Worm (Caenorhabditis elegans) whole organism, young adult: Measurements from ENCODE around the gene Y5F2A.4.

Source experiments
- B0019.2 ChIP-seq: fragments of 200-800 bp; sonication (Bioruptor generic); conservative IDR thresholded peaks from 2 replicates; pipeline ENCODE4 v1.3.6; 2022; ENCODE audit warnings: missing genetic modification reagents, missing genetic modification characterization, missing compliant biosample characterization
- B0261.1 ChIP-seq: sonication (generic microtip); optimal IDR thresholded peaks from 2 replicates; lab custom pipeline; 2016; ENCODE audit warnings: mild to moderate bottlenecking, missing genetic modification characterization, moderate library complexity, missing compliant biosample characterization
- C17E4.6 ChIP-seq: fragments of 200-800 bp; sonication (Bioruptor generic); IDR thresholded peaks from 2 replicates; pipeline ENCODE4 v1.3.6; 2022; ENCODE audit warnings: missing genetic modification reagents, missing genetic modification characterization, missing compliant biosample characterization
- D2030.7 ChIP-seq: fragments of 200-800 bp; sonication (Bioruptor generic); IDR thresholded peaks from 2 replicates; pipeline ENCODE4 v1.3.6; 2022; ENCODE audit warnings: missing genetic modification reagents, missing genetic modification characterization, missing compliant biosample characterization
- F10E7.11 ChIP-seq: sonication (generic microtip); optimal IDR thresholded peaks from 2 replicates; lab custom pipeline; 2017; ENCODE audit warnings: mild to moderate bottlenecking, missing genetic modification characterization, moderate library complexity, missing compliant biosample characterization
- F22D6.2 ChIP-seq: sonication (generic microtip); optimal IDR thresholded peaks from 2 replicates; lab custom pipeline; 2016; ENCODE audit warnings: mild to moderate bottlenecking, missing genetic modification characterization, missing compliant biosample characterization
- F33H1.4 ChIP-seq: fragments of 200-800 bp; sonication (Bioruptor generic); IDR thresholded peaks from 2 replicates; pipeline ENCODE4 v1.3.6; 2022; ENCODE audit warnings: missing genetic modification reagents, missing genetic modification characterization, missing compliant biosample characterization
- F49E8.2 ChIP-seq: sonication (generic microtip); optimal IDR thresholded peaks from 3 replicates; lab custom pipeline; 2017; ENCODE audit warnings: missing genetic modification characterization, mild to moderate bottlenecking, missing compliant biosample characterization, antibody characterized with exemption, moderate library complexity; ENCODE audit not compliant: insufficient read depth
- T26A5.8 ChIP-seq: sonication (generic microtip); optimal IDR thresholded peaks from 2 replicates; lab custom pipeline; 2016; ENCODE audit warnings: missing genetic modification characterization, missing compliant biosample characterization
- Y53F4B.3 ChIP-seq: fragments of 200-800 bp; sonication (Bioruptor generic); IDR thresholded peaks from 2 replicates; pipeline ENCODE4 v1.3.6; 2022; ENCODE audit warnings: missing genetic modification reagents, missing genetic modification characterization, missing compliant biosample characterization
- Y67H2A.10 ChIP-seq: fragments of 200-800 bp; sonication (Bioruptor generic); conservative IDR thresholded peaks from 2 replicates; pipeline ENCODE4 v1.3.6; 2022; ENCODE audit warnings: missing genetic modification reagents, missing genetic modification characterization, missing compliant biosample characterization
- attf-3 ChIP-seq: fragments of 200-800 bp; sonication (Bioruptor generic); conservative IDR thresholded peaks from 2 replicates; pipeline ENCODE4 v1.3.6; 2022; ENCODE audit warnings: missing genetic modification reagents, missing genetic modification characterization, missing compliant biosample characterization
- ceh-27 ChIP-seq: fragments of 200-800 bp; sonication (Bioruptor generic); optimal IDR thresholded peaks from 2 replicates; lab custom pipeline; 2018; ENCODE audit warnings: mild to moderate bottlenecking, missing genetic modification characterization, moderate library complexity, missing compliant biosample characterization
- ceh-58 ChIP-seq: fragments of 200-800 bp; sonication (Bioruptor generic); IDR thresholded peaks from 2 replicates; pipeline ENCODE4 v1.3.6; 2022; ENCODE audit warnings: missing genetic modification characterization, missing compliant biosample characterization
- ceh-91 ChIP-seq: fragments of 200-800 bp; sonication (Bioruptor generic); IDR thresholded peaks from 2 replicates; pipeline ENCODE4 v1.3.6; 2022; ENCODE audit warnings: missing genetic modification reagents, missing genetic modification characterization, missing compliant biosample characterization
- die-1 ChIP-seq: sonication (generic microtip); optimal IDR thresholded peaks from 2 replicates; lab custom pipeline; 2016; ENCODE audit warnings: missing genotype, mild to moderate bottlenecking, missing genetic modification characterization, missing compliant biosample characterization
- dpl-1 ChIP-seq: fragments of 150-350 bp; optimal IDR thresholded peaks from 2 replicates; lab custom pipeline; 2014; ENCODE audit warnings: missing biosample characterization, missing genetic modification reagents, missing genetic modification characterization
- efl-1 ChIP-seq: fragments of 150-350 bp; optimal IDR thresholded peaks from 2 replicates; lab custom pipeline; 2014; ENCODE audit warnings: missing biosample characterization, missing genetic modification reagents, missing genetic modification characterization
- egl-18 ChIP-seq: fragments of 200-800 bp; sonication (Bioruptor generic); IDR thresholded peaks from 2 replicates; pipeline ENCODE4 v1.3.6; 2022; ENCODE audit warnings: missing genetic modification reagents, missing genetic modification characterization, missing compliant biosample characterization
- ekl-4 ChIP-seq: fragments of 200-800 bp; sonication (Bioruptor generic); IDR thresholded peaks from 2 replicates; pipeline ENCODE4 v1.3.6; 2022; ENCODE audit warnings: missing genetic modification reagents, missing genetic modification characterization, missing compliant biosample characterization
- ets-4 ChIP-seq: fragments of 200-800 bp; sonication (Bioruptor generic); optimal IDR thresholded peaks from 2 replicates; lab custom pipeline; 2018; ENCODE audit warnings: mild to moderate bottlenecking, missing genetic modification characterization, missing compliant biosample characterization
- hlh-26 ChIP-seq: fragments of 200-800 bp; sonication (Bioruptor generic); conservative IDR thresholded peaks from 2 replicates; pipeline ENCODE4 v1.3.6; 2022; ENCODE audit warnings: missing genetic modification reagents, missing genetic modification characterization, missing compliant biosample characterization
- hmg-20 ChIP-seq: fragments of 200-800 bp; sonication (Bioruptor generic); IDR thresholded peaks from 2 replicates; pipeline ENCODE4 v1.3.6; 2022; ENCODE audit warnings: missing genetic modification reagents, missing genetic modification characterization, missing compliant biosample characterization
- hrde-1 ChIP-seq: sonication (generic microtip); optimal IDR thresholded peaks from 2 replicates; lab custom pipeline; 2016; ENCODE audit warnings: missing genetic modification characterization, mild to moderate bottlenecking, missing compliant biosample characterization, moderate library complexity, missing genotype, missing genetic modification reagents, borderline replicate concordance
- hsf-1 ChIP-seq: fragments of 200-800 bp; sonication (Bioruptor generic); IDR thresholded peaks from 2 replicates; pipeline ENCODE4 v1.3.6; 2022; ENCODE audit warnings: missing genetic modification reagents, missing genetic modification characterization, missing compliant biosample characterization
- lag-1 ChIP-seq: fragments of 200-800 bp; sonication (Bioruptor generic); IDR thresholded peaks from 2 replicates; pipeline ENCODE4 v1.3.6; 2022; ENCODE audit warnings: missing genetic modification reagents, missing genetic modification characterization, missing compliant biosample characterization
- let-526 ChIP-seq: fragments of 200-800 bp; sonication (Bioruptor generic); IDR thresholded peaks from 2 replicates; pipeline ENCODE4 v1.3.6; 2022; ENCODE audit warnings: missing genetic modification reagents, missing genetic modification characterization, missing compliant biosample characterization
- let-607 ChIP-seq, 2 experiments: fragments of 200-800 bp in 1 of 2; sonication (Bioruptor generic) in 1 of 2; sonication (generic microtip) in 1 of 2; optimal IDR thresholded peaks; 2 replicates each; lab custom pipeline; 2016 to 2018; ENCODE audit warnings: mild to moderate bottlenecking in 2 of 2, missing compliant biosample characterization in 2 of 2, missing genetic modification characterization in 2 of 2, moderate library complexity in 2 of 2, missing genotype in 1 of 2
- lin-54 ChIP-seq: fragments of 200-800 bp; sonication (Bioruptor generic); optimal IDR thresholded peaks from 2 replicates; lab custom pipeline; 2018; ENCODE audit warnings: mild to moderate bottlenecking, missing genetic modification characterization, missing compliant biosample characterization
- lsl-1 ChIP-seq: fragments of 200-800 bp; sonication (Bioruptor generic); optimal IDR thresholded peaks from 2 replicates; lab custom pipeline; 2018; ENCODE audit warnings: mild to moderate bottlenecking, missing genetic modification characterization, moderate library complexity, missing compliant biosample characterization
- madf-10 ChIP-seq: sonication (generic microtip); optimal IDR thresholded peaks from 2 replicates; lab custom pipeline; 2016; ENCODE audit warnings: mild to moderate bottlenecking, missing genetic modification characterization, missing compliant biosample characterization
- madf-3 ChIP-seq: fragments of 200-800 bp; sonication (Bioruptor generic); IDR thresholded peaks from 2 replicates; pipeline ENCODE4 v1.3.6; 2022; ENCODE audit warnings: missing genetic modification reagents, missing genetic modification characterization, missing compliant biosample characterization
- madf-6 ChIP-seq: fragments of 200-800 bp; sonication (Bioruptor generic); IDR thresholded peaks from 2 replicates; pipeline ENCODE4 v1.3.6; 2022; ENCODE audit warnings: missing genetic modification reagents, missing genetic modification characterization, missing compliant biosample characterization
- madf-8 ChIP-seq: fragments of 200-800 bp; sonication (Bioruptor generic); conservative IDR thresholded peaks from 2 replicates; pipeline ENCODE4 v1.3.6; 2022; ENCODE audit warnings: missing genetic modification reagents, missing genetic modification characterization, missing compliant biosample characterization
- mxl-1 ChIP-seq: sonication (generic microtip); optimal IDR thresholded peaks from 2 replicates; lab custom pipeline; 2016; ENCODE audit warnings: missing genetic modification characterization, missing compliant biosample characterization
- nhr-90 ChIP-seq: sonication (generic microtip); optimal IDR thresholded peaks from 2 replicates; lab custom pipeline; 2016; ENCODE audit warnings: missing genotype, mild to moderate bottlenecking, missing genetic modification characterization, missing compliant biosample characterization
- pbrm-1 ChIP-seq: fragments of 200-800 bp; sonication (Bioruptor generic); IDR thresholded peaks from 2 replicates; pipeline ENCODE4 v1.3.6; 2022; ENCODE audit warnings: missing genetic modification reagents, missing genetic modification characterization, missing compliant biosample characterization
- repo-1 ChIP-seq: sonication (generic microtip); optimal IDR thresholded peaks from 2 replicates; lab custom pipeline; 2017; ENCODE audit warnings: mild to moderate bottlenecking, missing genetic modification characterization, missing compliant biosample characterization
- snpc-1.1 ChIP-seq: sonication (generic microtip); optimal IDR thresholded peaks from 2 replicates; lab custom pipeline; 2017; ENCODE audit warnings: missing genetic modification characterization, mild to moderate bottlenecking, missing compliant biosample characterization, antibody characterized with exemption, moderate library complexity, missing genotype, missing genetic modification reagents; ENCODE audit not compliant: insufficient read depth
- snpc-4 ChIP-seq, 5 experiments: fragments of 150-350 bp in 1 of 5; sonication (generic microtip) in 4 of 5; optimal IDR thresholded peaks; 2 replicates each; lab custom pipeline; 2014 to 2018; ENCODE audit warnings: missing genetic modification characterization in 5 of 5, missing biosample characterization in 3 of 5, antibody characterized with exemption in 2 of 5, mild to moderate bottlenecking in 2 of 5, missing compliant biosample characterization in 2 of 5, missing genotype in 2 of 5, moderate library complexity in 2 of 5, missing genetic modification reagents in 1 of 5
- tbp1 ChIP-seq: fragments of 200-800 bp; sonication (Bioruptor generic); optimal IDR thresholded peaks from 2 replicates; lab custom pipeline; 2018; ENCODE audit warnings: mild to moderate bottlenecking, missing genetic modification characterization, missing compliant biosample characterization
- tlf-1 ChIP-seq: fragments of 200-800 bp; sonication (Bioruptor generic); optimal IDR thresholded peaks from 2 replicates; lab custom pipeline; 2018; ENCODE audit warnings: mild to moderate bottlenecking, missing genetic modification characterization, missing compliant biosample characterization
- unc-130 ChIP-seq: sonication (generic microtip); optimal IDR thresholded peaks from 2 replicates; lab custom pipeline; 2016; ENCODE audit warnings: missing genetic modification reagents, missing genetic modification characterization, missing compliant biosample characterization
- xnd-1 ChIP-seq: sonication (generic microtip); optimal IDR thresholded peaks from 2 replicates; lab custom pipeline; 2016; ENCODE audit warnings: missing genotype, missing genetic modification reagents, missing genetic modification characterization, missing compliant biosample characterization
- zim-3 ChIP-seq: sonication (generic microtip); optimal IDR thresholded peaks from 2 replicates; lab custom pipeline; 2017; ENCODE audit warnings: mild to moderate bottlenecking, missing genetic modification characterization, moderate library complexity, missing compliant biosample characterization
- ztf-28 ChIP-seq: fragments of 200-800 bp; sonication (Bioruptor generic); IDR thresholded peaks from 2 replicates; pipeline ENCODE4 v1.3.6; 2022; ENCODE audit warnings: missing genetic modification reagents, missing genetic modification characterization, missing compliant biosample characterization

Y5F2A.4 gene

DNA sequence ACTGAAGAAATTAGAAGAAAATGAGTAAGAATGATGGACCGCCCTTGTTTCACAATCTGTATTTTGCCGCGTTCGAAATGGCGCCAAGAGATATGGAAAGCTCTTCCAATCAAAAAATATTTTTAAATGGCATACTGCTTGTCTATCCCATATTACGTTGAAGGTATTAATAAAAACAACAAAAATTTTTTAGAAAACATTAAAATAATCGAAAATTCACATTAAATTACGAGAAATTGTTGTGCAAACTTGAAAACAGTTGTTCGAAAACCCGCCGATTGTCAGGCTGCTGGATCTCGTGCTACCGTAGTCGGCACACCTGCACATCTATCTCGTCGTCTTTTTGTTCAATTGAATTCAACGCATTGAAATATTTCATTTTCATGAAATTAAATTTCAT lies 5.2 kb upstream of the Y5F2A.4 start, which contains the start of gene klc-1:
klc-1 (plus strand) TSS at position 127 of the 400 bp plus-strand sequence.
- 0 out of 2 replicates have a peak, but pooled peaks have one; percentile 15 for TF ChIP-seq ekl-4 (GFP tag; lab: Robert Waterston, UW)
- TF ChIP-seq D2030.7 (GFP tag; lab: Robert Waterston, UW): peak; percentile 62
- TF ChIP-seq snpc-4 (GFP tag; optimal IDR thresholded peaks at IDR 0.05; lab: Kevin White, UChicago): no peak
- peak in 1 of 4 experiments; percentile 57 for TF ChIP-seq snpc-4 (tag; optimal IDR thresholded peaks at IDR 0.05; lab: Kevin White, UChicago)
- TF ChIP-seq T26A5.8 (tag; lab: Kevin White, UChicago): no peak
- TF ChIP-seq ceh-91 (GFP tag; lab: Robert Waterston, UW): peak; percentile 70
- peak; percentile 22 for TF ChIP-seq unc-130
- no peak for TF ChIP-seq let-607 (tag; optimal IDR thresholded peaks at IDR 0.05; lab: Kevin White, UChicago)
- no peak for TF ChIP-seq B0261.1 (tag; lab: Kevin White, UChicago)
- TF ChIP-seq lin-54: peak; percentile 27
- no peak for TF ChIP-seq hlh-26 (GFP tag; lab: Robert Waterston, UW)
- no peak for TF ChIP-seq die-1 (tag; lab: Kevin White, UChicago)
- no peak for TF ChIP-seq lag-1 (GFP tag; lab: Robert Waterston, UW)
- TF ChIP-seq mxl-1 (tag; lab: Kevin White, UChicago): no peak
- 0 out of 2 replicates have a peak, but pooled peaks have one; percentile 5 for TF ChIP-seq B0019.2 (GFP tag; lab: Robert Waterston, UW)
- TF ChIP-seq snpc-1.1 (tag; lab: Kevin White, UChicago): peak; percentile 15
- no peak for TF ChIP-seq F22D6.2 (tag; lab: Kevin White, UChicago)
- TF ChIP-seq madf-8 (GFP tag; lab: Robert Waterston, UW): peak; percentile 81
- peak; percentile 60 for TF ChIP-seq xnd-1 (tag; lab: Kevin White, UChicago)
- peak; percentile 94 for TF ChIP-seq madf-6 (GFP tag; lab: Robert Waterston, UW)
- TF ChIP-seq let-526: no peak
- TF ChIP-seq efl-1: peak; percentile 93
- TF ChIP-seq ceh-27 (GFP tag; lab: Kevin White, UChicago): no peak
- TF ChIP-seq F49E8.2: peak; percentile 57
- 0 out of 2 replicates have a peak, but pooled peaks have one; percentile 45 for TF ChIP-seq madf-3 (GFP tag; lab: Robert Waterston, UW)
- TF ChIP-seq dpl-1 (GFP tag; lab: Kevin White, UChicago): peak; percentile 62
- TF ChIP-seq pbrm-1 (GFP tag; lab: Robert Waterston, UW): peak; percentile 21; the same call in 1 of the 2 replicates
- TF ChIP-seq tlf-1 (GFP tag; lab: Kevin White, UChicago): peak; percentile 27
- 0 out of 2 replicates have a peak, but pooled peaks have one; percentile 6 for TF ChIP-seq Y53F4B.3 (GFP tag; lab: Robert Waterston, UW)
- peak; percentile 80 for TF ChIP-seq lsl-1 (GFP tag; lab: Kevin White, UChicago)
- peak; percentile 55; the same call in 1 of the 2 replicates for TF ChIP-seq C17E4.6 (GFP tag; lab: Robert Waterston, UW)
- TF ChIP-seq F33H1.4 (GFP tag; lab: Robert Waterston, UW): peak; percentile 69
- TF ChIP-seq ztf-28 (GFP tag; lab: Robert Waterston, UW): no peak
- TF ChIP-seq ceh-58 (GFP tag; lab: Robert Waterston, UW): no peak
- peak; percentile 75; the same call in 1 of the 2 replicates for TF ChIP-seq hsf-1
- TF ChIP-seq, all 124 proteins: peak for 22

DNA sequence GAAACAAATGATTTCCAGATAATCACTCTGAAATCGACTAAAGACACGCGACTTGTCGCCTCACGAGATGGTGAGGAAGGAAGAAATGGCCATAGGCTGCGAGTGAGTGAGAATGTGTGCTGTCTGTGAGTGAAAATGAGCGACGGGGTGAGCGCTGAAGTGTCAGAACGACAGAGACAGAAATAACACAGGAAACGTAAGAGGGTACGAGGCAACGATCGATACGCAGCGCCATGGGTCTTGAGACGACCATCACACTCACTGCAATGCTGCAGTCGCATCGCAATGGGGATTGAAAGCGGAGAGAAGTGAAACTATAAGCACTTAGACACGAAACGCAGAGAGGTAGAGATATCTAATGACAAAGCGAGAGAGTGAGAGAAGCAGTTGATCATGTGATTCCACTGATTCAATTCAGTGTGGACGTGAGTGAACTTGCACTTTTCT lies 4.4 kb upstream of the Y5F2A.4 start:
- TF ChIP-seq pbrm-1 (GFP tag; lab: Robert Waterston, UW): peak; percentile 82; the same call in 1 of the 2 replicates
- TF ChIP-seq attf-3 (GFP tag; lab: Robert Waterston, UW): no peak
- TF ChIP-seq Y67H2A.10 (GFP tag; lab: Robert Waterston, UW): peak; percentile 54; the same call in 1 of the 2 replicates
- 0 out of 2 replicates have a peak, but pooled peaks have one; percentile 16 for TF ChIP-seq hmg-20
- TF ChIP-seq zim-3 (tag; lab: Kevin White, UChicago): peak; percentile 44
- peak; percentile 79 for TF ChIP-seq repo-1 (tag; lab: Kevin White, UChicago)
- peak; percentile 8 for TF ChIP-seq B0261.1 (tag; lab: Kevin White, UChicago)
- 0 out of 2 replicates have a peak, but pooled peaks have one; percentile 69 for TF ChIP-seq madf-3 (GFP tag; lab: Robert Waterston, UW)
- TF ChIP-seq madf-10 (tag; lab: Kevin White, UChicago): peak; percentile 84
- TF ChIP-seq hrde-1 (tag; lab: Kevin White, UChicago): no peak
- 0 out of 2 replicates have a peak, but pooled peaks have one; percentile 41 for TF ChIP-seq C17E4.6 (GFP tag; lab: Robert Waterston, UW)
- peak; percentile 74 for TF ChIP-seq nhr-90
- TF ChIP-seq tbp1: peak; percentile 65
- peak; percentile 78; the same call in 1 of the 2 replicates for TF ChIP-seq egl-18 (GFP tag; lab: Robert Waterston, UW)
- peak; percentile 73 for TF ChIP-seq ets-4
- TF ChIP-seq F10E7.11 (tag; lab: Kevin White, UChicago): peak; percentile 0
